Fruit fly (Drosophila melanogaster) whole organism, prepupa: ENCODE results near the gene Aef1.
A peak's percentile ranks its signal among the peaks of the same experiment; 100 is the strongest.

Source experiments
- Blimp-1 ChIP-seq: fragments of 200-800 bp; sonication (Bioruptor generic); optimal IDR thresholded peaks from 3 replicates; lab custom pipeline; 2017; ENCODE audit warnings: missing biosample characterization, missing genetic modification characterization, mild to moderate bottlenecking, moderate library complexity, missing genetic modification reagents
- CG10631 ChIP-seq: fragments of 200-800 bp; sonication (Bioruptor generic); optimal IDR thresholded peaks from 2 replicates; lab custom pipeline; 2016; ENCODE audit warnings: missing biosample characterization, missing genetic modification characterization
- CG10669 ChIP-seq: fragments of 200-800 bp; sonication (Bioruptor generic); optimal IDR thresholded peaks from 3 replicates; lab custom pipeline; 2018; ENCODE audit warnings: missing biosample characterization, mild to moderate bottlenecking, missing genetic modification characterization, moderate library complexity
- CG11294 ChIP-seq: fragments of 200-800 bp; sonication (Bioruptor generic); IDR thresholded peaks from 2 replicates; pipeline ENCODE4 v1.3.6; 2022; ENCODE audit warnings: missing biosample characterization, missing genetic modification characterization
- CG11762 ChIP-seq: fragments of 200-800 bp; sonication (Bioruptor generic); optimal IDR thresholded peaks from 3 replicates; lab custom pipeline; 2016; ENCODE audit warnings: missing biosample characterization, missing genetic modification characterization; ENCODE audit not compliant: insufficient read depth
- CG11902 ChIP-seq: fragments of 200-800 bp; sonication (Bioruptor generic); optimal IDR thresholded peaks from 3 replicates; lab custom pipeline; 2016; ENCODE audit warnings: missing biosample characterization, missing genetic modification characterization
- CG15336 ChIP-seq: fragments of 200-800 bp; sonication (Bioruptor generic); IDR thresholded peaks from 2 replicates; pipeline ENCODE4 v1.3.6; 2022; ENCODE audit warnings: missing biosample characterization, missing genetic modification characterization
- CG1621 ChIP-seq: fragments of 200-800 bp; sonication (Bioruptor generic); optimal IDR thresholded peaks from 3 replicates; lab custom pipeline; 2018; ENCODE audit warnings: missing biosample characterization, mild to moderate bottlenecking, missing genetic modification characterization
- CG16779 ChIP-seq: fragments of 200-800 bp; sonication (Bioruptor generic); optimal IDR thresholded peaks from 3 replicates; lab custom pipeline; 2017; ENCODE audit warnings: missing biosample characterization, mild to moderate bottlenecking, missing genetic modification characterization
- CG3032 ChIP-seq: fragments of 200-800 bp; optimal IDR thresholded peaks from 2 replicates; lab custom pipeline; 2019; ENCODE audit warnings: missing biosample characterization, mild to moderate bottlenecking, missing genetic modification characterization, moderate library complexity
- CG31627 ChIP-seq: fragments of 200-800 bp; sonication (Bioruptor generic); optimal IDR thresholded peaks from 3 replicates; lab custom pipeline; 2016; ENCODE audit warnings: missing biosample characterization, missing genetic modification characterization
- CG32006 ChIP-seq: fragments of 200-800 bp; sonication (Bioruptor generic); optimal IDR thresholded peaks from 3 replicates; lab custom pipeline; 2017; ENCODE audit warnings: missing biosample characterization, mild to moderate bottlenecking, missing genetic modification characterization
- CG34406 ChIP-seq: fragments of 200-800 bp; sonication (Bioruptor generic); optimal IDR thresholded peaks from 3 replicates; lab custom pipeline; 2016; ENCODE audit warnings: missing biosample characterization, missing genetic modification characterization
- CG3919 ChIP-seq: fragments of 200-800 bp; sonication (Bioruptor generic); optimal IDR thresholded peaks from 3 replicates; lab custom pipeline; 2016; ENCODE audit warnings: missing biosample characterization, missing genetic modification characterization
- CG4318 ChIP-seq: fragments of 200-800 bp; sonication (Bioruptor generic); optimal IDR thresholded peaks from 3 replicates; lab custom pipeline; 2017; ENCODE audit warnings: missing biosample characterization, mild to moderate bottlenecking, missing genetic modification characterization
- CG6163 ChIP-seq: fragments of 200-800 bp; sonication (Bioruptor generic); IDR thresholded peaks from 3 replicates; pipeline ENCODE4 v1.3.6; 2022; ENCODE audit warnings: missing biosample characterization, missing genetic modification characterization
- CG6276 ChIP-seq: fragments of 200-800 bp; sonication (Bioruptor generic); optimal IDR thresholded peaks from 2 replicates; lab custom pipeline; 2017; ENCODE audit warnings: missing biosample characterization, mild to moderate bottlenecking, missing genetic modification characterization
- CG6792 ChIP-seq: fragments of 200-800 bp; sonication (Bioruptor generic); optimal IDR thresholded peaks from 3 replicates; lab custom pipeline; 2016; ENCODE audit warnings: missing biosample characterization, missing genetic modification characterization
- CG6808 ChIP-seq: fragments of 200-800 bp; sonication (Bioruptor generic); optimal IDR thresholded peaks from 3 replicates; lab custom pipeline; 2017; ENCODE audit warnings: missing biosample characterization, missing genetic modification characterization, mild to moderate bottlenecking, moderate library complexity, missing genetic modification reagents
- CG6854 ChIP-seq: fragments of 200-800 bp; sonication (Bioruptor generic); optimal IDR thresholded peaks from 2 replicates; lab custom pipeline; 2017; ENCODE audit warnings: missing biosample characterization, mild to moderate bottlenecking, missing genetic modification characterization
- CG7368 ChIP-seq: fragments of 200-800 bp; sonication (Bioruptor generic); optimal IDR thresholded peaks from 3 replicates; lab custom pipeline; 2016; ENCODE audit warnings: missing biosample characterization, missing genetic modification characterization
- CG8632 ChIP-seq: fragments of 200-800 bp; sonication (Bioruptor generic); optimal IDR thresholded peaks from 3 replicates; lab custom pipeline; 2016; ENCODE audit warnings: missing biosample characterization, missing genetic modification characterization
- CG9139 ChIP-seq: fragments of 200-800 bp; sonication (Bioruptor generic); optimal IDR thresholded peaks from 3 replicates; lab custom pipeline; 2017; ENCODE audit warnings: missing biosample characterization, mild to moderate bottlenecking, missing genetic modification characterization
- Eip75B ChIP-seq: fragments of 200-800 bp; sonication (Bioruptor generic); optimal IDR thresholded peaks from 3 replicates; lab custom pipeline; 2016; ENCODE audit warnings: missing biosample characterization, missing genetic modification characterization
- Eip78C ChIP-seq: fragments of 200-800 bp; sonication (Bioruptor generic); peaks from one replicate; lab custom pipeline; 2016; ENCODE audit warnings: missing biosample characterization, missing genetic modification characterization
- Eip93F ChIP-seq: fragments of 200-800 bp; sonication (Bioruptor generic); optimal IDR thresholded peaks from 2 replicates; lab custom pipeline; 2016; ENCODE audit warnings: missing biosample characterization, mild to moderate bottlenecking, missing genetic modification characterization
- Ets21C ChIP-seq: fragments of 200-800 bp; sonication (Bioruptor generic); optimal IDR thresholded peaks from 3 replicates; lab custom pipeline; 2016; ENCODE audit warnings: missing biosample characterization, missing genetic modification characterization
- Ets96B ChIP-seq: fragments of 200-800 bp; optimal IDR thresholded peaks from 2 replicates; lab custom pipeline; 2019; ENCODE audit warnings: missing biosample characterization, mild to moderate bottlenecking, missing genetic modification characterization, moderate library complexity
- Hr39 ChIP-seq: fragments of 200-800 bp; sonication (Bioruptor generic); optimal IDR thresholded peaks from 2 replicates; lab custom pipeline; 2016; ENCODE audit warnings: missing biosample characterization, missing genetic modification characterization
- Lpt ChIP-seq: fragments of 200-800 bp; sonication (Bioruptor generic); optimal IDR thresholded peaks from 3 replicates; lab custom pipeline; 2016; ENCODE audit warnings: missing biosample characterization, missing genetic modification characterization
- Met ChIP-seq: fragments of 200-800 bp; sonication (Bioruptor generic); optimal IDR thresholded peaks from 3 replicates; lab custom pipeline; 2016; ENCODE audit warnings: missing biosample characterization, missing genetic modification characterization
- OdsH ChIP-seq: fragments of 200-800 bp; sonication (Bioruptor generic); optimal IDR thresholded peaks from 3 replicates; lab custom pipeline; 2016; ENCODE audit warnings: missing biosample characterization, missing genetic modification characterization
- Smox ChIP-seq: fragments of 200-800 bp; sonication (Bioruptor generic); optimal IDR thresholded peaks from 3 replicates; lab custom pipeline; 2016; ENCODE audit warnings: missing biosample characterization, missing genetic modification characterization
- Sox14 ChIP-seq: fragments of 200-800 bp; sonication (Bioruptor generic); optimal IDR thresholded peaks from 3 replicates; lab custom pipeline; 2016; ENCODE audit warnings: missing biosample characterization, missing genetic modification characterization
- Sox15 ChIP-seq: fragments of 200-800 bp; sonication (Bioruptor generic); optimal IDR thresholded peaks from 3 replicates; lab custom pipeline; 2016; ENCODE audit warnings: missing biosample characterization, missing genetic modification characterization
- achi ChIP-seq: fragments of 200-800 bp; sonication (Bioruptor generic); optimal IDR thresholded peaks from 3 replicates; lab custom pipeline; 2016; ENCODE audit warnings: missing biosample characterization, missing genetic modification characterization
- acj6 ChIP-seq: fragments of 200-800 bp; sonication (Bioruptor generic); optimal IDR thresholded peaks from 3 replicates; lab custom pipeline; 2016; ENCODE audit warnings: missing biosample characterization, missing genetic modification characterization
- cyc ChIP-seq: fragments of 200-800 bp; sonication (Bioruptor generic); optimal IDR thresholded peaks from 3 replicates; lab custom pipeline; 2016; ENCODE audit warnings: missing biosample characterization, missing genetic modification characterization
- dac ChIP-seq: fragments of 200-800 bp; sonication (Bioruptor generic); optimal IDR thresholded peaks from 2 replicates; lab custom pipeline; 2017; ENCODE audit warnings: missing biosample characterization, mild to moderate bottlenecking, missing genetic modification characterization
- dsx ChIP-seq: fragments of 200-800 bp; optimal IDR thresholded peaks from 3 replicates; lab custom pipeline; 2019; ENCODE audit warnings: missing biosample characterization, mild to moderate bottlenecking, missing genetic modification characterization, moderate library complexity; ENCODE audit not compliant: poor library complexity, severe bottlenecking
- eg ChIP-seq: fragments of 200-800 bp; sonication (Bioruptor generic); IDR thresholded peaks from 3 replicates; pipeline ENCODE4 v1.3.6; 2022; ENCODE audit warnings: missing biosample characterization, missing genetic modification characterization
- esn ChIP-seq: fragments of 200-800 bp; sonication (Bioruptor generic); optimal IDR thresholded peaks from 2 replicates; lab custom pipeline; 2016; ENCODE audit warnings: missing biosample characterization, mild to moderate bottlenecking, missing genetic modification characterization, moderate library complexity
- fd59A ChIP-seq: fragments of 200-800 bp; sonication (Bioruptor generic); optimal IDR thresholded peaks from 2 replicates; lab custom pipeline; 2017; ENCODE audit warnings: missing biosample characterization, mild to moderate bottlenecking, missing genetic modification characterization, missing genetic modification reagents
- fd85E ChIP-seq: fragments of 200-800 bp; sonication (Bioruptor generic); optimal IDR thresholded peaks from 3 replicates; lab custom pipeline; 2016; ENCODE audit warnings: missing biosample characterization, missing genetic modification characterization
- fkh ChIP-seq: fragments of 200-800 bp; sonication (Bioruptor generic); optimal IDR thresholded peaks from 3 replicates; lab custom pipeline; 2017; ENCODE audit warnings: missing biosample characterization, mild to moderate bottlenecking, missing genetic modification characterization, moderate library complexity
- lz ChIP-seq: fragments of 200-800 bp; sonication (Bioruptor generic); optimal IDR thresholded peaks from 3 replicates; lab custom pipeline; 2016; ENCODE audit warnings: missing biosample characterization, missing genetic modification characterization
- pdm3 ChIP-seq: fragments of 200-800 bp; sonication (Bioruptor generic); optimal IDR thresholded peaks from 3 replicates; lab custom pipeline; 2016; ENCODE audit warnings: missing biosample characterization, missing genetic modification characterization
- salr ChIP-seq, 2 experiments: fragments of 200-800 bp; sonication (Bioruptor generic); optimal IDR thresholded peaks; 3 replicates each; lab custom pipeline; 2016 to 2018; ENCODE audit warnings: missing biosample characterization in 2 of 2, missing genetic modification characterization in 2 of 2, mild to moderate bottlenecking in 1 of 2
- spab ChIP-seq: fragments of 200-800 bp; sonication (Bioruptor generic); optimal IDR thresholded peaks from 2 replicates; lab custom pipeline; 2017; ENCODE audit warnings: missing biosample characterization, mild to moderate bottlenecking, missing genetic modification characterization, missing genetic modification reagents
- ss ChIP-seq, 2 experiments: fragments of 200-800 bp; sonication (Bioruptor generic); optimal IDR thresholded peaks; 2 replicates in 1 of 2; 3 replicates in 1 of 2; lab custom pipeline; 2017 to 2018; ENCODE audit warnings: mild to moderate bottlenecking in 2 of 2, missing biosample characterization in 2 of 2, missing genetic modification characterization in 2 of 2, moderate library complexity in 1 of 2
- svp ChIP-seq: fragments of 200-800 bp; sonication (Bioruptor generic); peaks from one replicate; lab custom pipeline; 2016; ENCODE audit warnings: missing biosample characterization, missing genetic modification characterization
- vri ChIP-seq: fragments of 200-800 bp; sonication (Bioruptor generic); optimal IDR thresholded peaks from 3 replicates; lab custom pipeline; 2016; ENCODE audit warnings: missing biosample characterization, mild to moderate bottlenecking, missing genetic modification characterization

The Aef1 gene

DNA sequence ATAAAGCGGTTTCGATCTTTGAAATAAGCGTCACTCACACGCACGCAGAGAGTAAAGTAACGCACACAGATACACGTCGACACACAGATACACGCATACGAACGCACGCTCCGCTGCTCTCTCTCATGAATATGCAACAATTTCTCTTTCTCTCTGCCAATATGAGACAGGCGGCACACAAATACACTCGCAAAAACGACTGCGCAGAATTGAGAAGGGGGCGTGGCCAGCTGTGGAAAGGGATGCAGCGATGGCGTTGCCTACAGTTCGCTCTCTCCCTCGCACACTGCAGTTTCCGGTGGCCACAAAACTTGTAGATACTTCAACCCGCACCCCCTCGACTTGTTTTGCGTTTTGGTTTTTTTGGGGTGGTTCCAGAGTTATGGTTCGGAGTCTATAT is 46.4 kb downstream of the Aef1 start:
- TF ChIP-seq fd85E (GFP tag; lab: Kevin White, UChicago) (peak; percentile 72), CG6276 (no peak), dsx (GFP tag; lab: Kevin White, UChicago) (peak; percentile 61), CG6163 (peak; percentile 87), cyc (peak; percentile 66), Eip78C (peak; percentile 93), CG9139 (GFP tag; lab: Kevin White, UChicago) (peak; percentile 60), salr (GFP tag; optimal IDR thresholded peaks at IDR 0.05; lab: Kevin White, UChicago) (peak in 1 of 2 experiments; percentile 71), CG11902 (peak; percentile 17), Ets96B (no peak), eg (GFP tag; lab: Robert Waterston, UW) (peak; percentile 83), svp (GFP tag; lab: Kevin White, UChicago) (no peak), CG3919 (GFP tag; lab: Kevin White, UChicago) (peak; percentile 89), CG32006 (GFP tag; lab: Kevin White, UChicago) (peak; percentile 43), CG10669 (GFP tag; lab: Kevin White, UChicago) (peak; percentile 55), CG1621 (tag; lab: Kevin White, UChicago) (peak; percentile 63), Sox15 (GFP tag; lab: Kevin White, UChicago) (no peak), pdm3 (GFP tag; lab: Kevin White, UChicago) (peak; percentile 73), OdsH (GFP tag; lab: Kevin White, UChicago) (peak; percentile 73), esn (GFP tag; lab: Kevin White, UChicago) (peak; percentile 76), Eip93F (GFP tag; lab: Kevin White, UChicago) (no peak), Eip75B (peak; percentile 73), achi (peak; percentile 76), dac (GFP tag; lab: Kevin White, UChicago) (peak; percentile 59), acj6 (peak; percentile 73), CG3032 (tag; lab: Kevin White, UChicago) (no peak), ss (GFP tag; optimal IDR thresholded peaks at IDR 0.05; lab: Kevin White, UChicago) (peak; percentile 30 to 79), CG15336 (GFP tag; lab: Robert Waterston, UW) (peak; percentile 54; the same call in 1 of the 2 replicates), CG10631 (GFP tag; lab: Kevin White, UChicago) (no peak), CG4318 (no peak), CG7368 (peak; percentile 87), Met (GFP tag; lab: Kevin White, UChicago) (peak; percentile 77), lz (GFP tag; lab: Kevin White, UChicago) (peak; percentile 71), CG11294 (no peak), fkh (GFP tag; lab: Kevin White, UChicago) (peak; percentile 54), CG16779 (tag; lab: Kevin White, UChicago) (peak; percentile 48), CG31627 (GFP tag; lab: Kevin White, UChicago) (peak; percentile 57), vri (GFP tag; lab: Kevin White, UChicago) (no peak), Hr39 (GFP tag; lab: Kevin White, UChicago) (peak; percentile 65), Blimp-1 (peak; percentile 53), Ets21C (peak; percentile 1), CG11762 (GFP tag; lab: Kevin White, UChicago) (peak; percentile 63), CG6854 (peak; percentile 92), CG6792 (peak; percentile 68), CG8632 (GFP tag; lab: Kevin White, UChicago) (peak; percentile 64), Smox (GFP tag; lab: Kevin White, UChicago) (peak; percentile 45), Lpt (GFP tag; lab: Kevin White, UChicago) (peak; percentile 16), Sox14 (peak; percentile 21), fd59A (GFP tag; lab: Kevin White, UChicago) (peak; percentile 41), CG6808 (GFP tag; lab: Kevin White, UChicago) (peak; percentile 56), spab (peak; percentile 36), CG34406 (GFP tag; lab: Kevin White, UChicago) (peak; percentile 77)
